Fruit fly (Drosophila melanogaster): ENCODE results near the gene Fadd.

Gene Fadd

dm6 chr3R:22023041-22023626, 11.1 kb upstream of the Fadd start, which contains the start of the genes Mitofilin and mRpL35 (continued):
- TF ChIP-seq CG4318 (GFP tag; optimal IDR thresholded peaks at IDR 0.05) = no peak
- no peak for TF ChIP-seq Gug (GFP tag; IDR thresholded peaks at IDR 0.05)
- no peak for TF ChIP-seq CG32006 (GFP tag; optimal IDR thresholded peaks at IDR 0.05)
- peak; percentile 50 for TF ChIP-seq OdsH (GFP tag; optimal IDR thresholded peaks at IDR 0.05)
- TF ChIP-seq CG16779 (tag; optimal IDR thresholded peaks at IDR 0.05) = no peak
- TF ChIP-seq CG6792 (GFP tag; optimal IDR thresholded peaks at IDR 0.05) = peak; percentile 2
- peak; percentile 53 for TF ChIP-seq lz (GFP tag; optimal IDR thresholded peaks at IDR 0.05)
- peak; percentile 38 for TF ChIP-seq acj6 (GFP tag; optimal IDR thresholded peaks at IDR 0.05)
- TF ChIP-seq CG8319 (GFP tag; optimal IDR thresholded peaks at IDR 0.05) = no peak
- no peak for TF ChIP-seq Blimp-1 (GFP tag; optimal IDR thresholded peaks at IDR 0.05)
- TF ChIP-seq esn (GFP tag; optimal IDR thresholded peaks at IDR 0.05) = peak; percentile 63
- TF ChIP-seq CG9139 (GFP tag; optimal IDR thresholded peaks at IDR 0.05) = no peak

- peak; percentile 45 for TF ChIP-seq topi (GFP tag; optimal IDR thresholded peaks at IDR 0.05)
- TF ChIP-seq Eip75B (GFP tag; optimal IDR thresholded peaks at IDR 0.05) = peak; percentile 70
- TF ChIP-seq vri (GFP tag; optimal IDR thresholded peaks at IDR 0.05) = peak; percentile 72
- peak; percentile 51 for TF ChIP-seq CG3919 (GFP tag; optimal IDR thresholded peaks at IDR 0.05)
- peak; percentile 20 for TF ChIP-seq acj6 (GFP tag; optimal IDR thresholded peaks at IDR 0.05)
- TF ChIP-seq CG31627 (GFP tag; optimal IDR thresholded peaks at IDR 0.05) = peak; percentile 25
- no peak for TF ChIP-seq CG4318 (GFP tag; optimal IDR thresholded peaks at IDR 0.05)
- peak; percentile 28 for TF ChIP-seq Hr39 (GFP tag; optimal IDR thresholded peaks at IDR 0.05)
- TF ChIP-seq CG6163 (GFP tag; IDR thresholded peaks at IDR 0.05) = peak; percentile 21; the same call in 1 of the 3 replicates
- TF ChIP-seq Ets21C (GFP tag; optimal IDR thresholded peaks at IDR 0.05) = peak; percentile 8
- peak; percentile 79 for TF ChIP-seq svp (GFP tag)
- no peak for TF ChIP-seq CG1621 (tag; optimal IDR thresholded peaks at IDR 0.05)
- no peak for TF ChIP-seq CG8319 (GFP tag; optimal IDR thresholded peaks at IDR 0.05)
- peak; percentile 13 for TF ChIP-seq Sox14 (GFP tag; optimal IDR thresholded peaks at IDR 0.05)
- peak; percentile 9 for TF ChIP-seq CG3032 (tag; optimal IDR thresholded peaks at IDR 0.05)
- peak; percentile 66; the same call in 2 of the 3 replicates for TF ChIP-seq eg (GFP tag; IDR thresholded peaks at IDR 0.05)
- TF ChIP-seq Met (GFP tag; optimal IDR thresholded peaks at IDR 0.05) = peak; percentile 27
- peak; percentile 15 for TF ChIP-seq OdsH (GFP tag; optimal IDR thresholded peaks at IDR 0.05)
- no peak for TF ChIP-seq CG6854 (GFP tag; optimal IDR thresholded peaks at IDR 0.05)
- peak; percentile 29 for TF ChIP-seq lz (GFP tag; optimal IDR thresholded peaks at IDR 0.05)
- TF ChIP-seq esn (GFP tag; optimal IDR thresholded peaks at IDR 0.05) = peak; percentile 57
- TF ChIP-seq achi (GFP tag; optimal IDR thresholded peaks at IDR 0.05) = no peak
- TF ChIP-seq Eip78C (GFP tag) = peak; percentile 65
Measured at dm6 chr3R:22025320-22025719, 8.9 kb upstream of the Fadd start, which contains the start of gene CG6028. TSS of gene CG6028 (minus strand) at chr3R:22025506.

- peak; percentile 79 for TF ChIP-seq topi (GFP tag; optimal IDR thresholded peaks at IDR 0.05)
- peak; percentile 57 for TF ChIP-seq Ets21C (GFP tag; optimal IDR thresholded peaks at IDR 0.05)
- no peak for TF ChIP-seq Blimp-1 (GFP tag; optimal IDR thresholded peaks at IDR 0.05)
- peak; percentile 88 for TF ChIP-seq esn (GFP tag; optimal IDR thresholded peaks at IDR 0.05)
- TF ChIP-seq CG10631 (GFP tag; optimal IDR thresholded peaks at IDR 0.05) = peak; percentile 87
- peak; percentile 64 for TF ChIP-seq CG15336 (GFP tag; IDR thresholded peaks at IDR 0.05)
- peak; percentile 48 for TF ChIP-seq Gug (GFP tag; IDR thresholded peaks at IDR 0.05)
- no peak for TF ChIP-seq CG6276 (GFP tag; optimal IDR thresholded peaks at IDR 0.05)
- TF ChIP-seq acj6 (GFP tag; optimal IDR thresholded peaks at IDR 0.05) = peak; percentile 85
- no peak for TF ChIP-seq spab (GFP tag; optimal IDR thresholded peaks at IDR 0.05)
- TF ChIP-seq CG9139 (GFP tag; optimal IDR thresholded peaks at IDR 0.05) = no peak
- peak; percentile 75 for TF ChIP-seq CG8632 (GFP tag; optimal IDR thresholded peaks at IDR 0.05)
- peak in 1 of 2 experiments; percentile 71 for TF ChIP-seq ss (GFP tag; optimal IDR thresholded peaks at IDR 0.05)
- peak; percentile 71 for TF ChIP-seq Ets96B (tag; optimal IDR thresholded peaks at IDR 0.05)
- TF ChIP-seq Lpt (GFP tag; optimal IDR thresholded peaks at IDR 0.05) = peak; percentile 53
- TF ChIP-seq CG11902 (GFP tag; optimal IDR thresholded peaks at IDR 0.05) = peak; percentile 57
- no peak for TF ChIP-seq CG10669 (GFP tag; optimal IDR thresholded peaks at IDR 0.05)
- TF ChIP-seq eg (GFP tag; IDR thresholded peaks at IDR 0.05) = peak; percentile 81
- TF ChIP-seq pdm3 (GFP tag; optimal IDR thresholded peaks at IDR 0.05) = peak; percentile 80
- TF ChIP-seq CG6792 (GFP tag; optimal IDR thresholded peaks at IDR 0.05) = peak; percentile 76
- TF ChIP-seq CG8119 (GFP tag; IDR thresholded peaks at IDR 0.05) = peak; percentile 68
- TF ChIP-seq dac (GFP tag; optimal IDR thresholded peaks at IDR 0.05) = no peak
- TF ChIP-seq Hr39 (GFP tag; optimal IDR thresholded peaks at IDR 0.05) = peak; percentile 77
- TF ChIP-seq CG31627 (GFP tag; optimal IDR thresholded peaks at IDR 0.05) = peak; percentile 86
- TF ChIP-seq Sox102F (GFP tag; optimal IDR thresholded peaks at IDR 0.05) = no peak
- TF ChIP-seq cyc (GFP tag; optimal IDR thresholded peaks at IDR 0.05) = peak; percentile 81
- TF ChIP-seq CG3919 (GFP tag; optimal IDR thresholded peaks at IDR 0.05) = peak; percentile 80
- TF ChIP-seq CG3032 (tag; optimal IDR thresholded peaks at IDR 0.05) = peak; percentile 81
Measured at dm6 chr3R:22026922-22027742, 7.1 kb upstream of the Fadd start, which contains the start of the genes Cchl and ND-42. TSS of gene Cchl (minus strand) at chr3R:22027480. TSS of gene ND-42 (plus strand) at chr3R:22027709.

Data from whole organism, prepupa.